Fruit fly (Drosophila melanogaster): ENCODE results near the gene CG4709.

dm6 chr2L:9989275-9989674 lies 35.1 kb downstream of the CG4709 start:
- no peak for TF ChIP-seq br (GFP tag; optimal IDR thresholded peaks at IDR 0.05)
- no peak for TF ChIP-seq CG9705 (GFP tag; optimal IDR thresholded peaks at IDR 0.05)
- TF ChIP-seq dsf (GFP tag; optimal IDR thresholded peaks at IDR 0.05; ENCODE audit: borderline replicate concordance) = no peak
- TF ChIP-seq rgr (GFP tag; optimal IDR thresholded peaks at IDR 0.05) = no peak
- no peak for TF ChIP-seq pan (optimal IDR thresholded peaks at IDR 0.05)
- TF ChIP-seq psq (GFP tag; optimal IDR thresholded peaks at IDR 0.05) = no peak
- TF ChIP-seq woc (GFP tag; optimal IDR thresholded peaks at IDR 0.05) = no peak
- TF ChIP-seq jim (GFP tag; optimal IDR thresholded peaks at IDR 0.05) = no peak
- TF ChIP-seq h (GFP tag; optimal IDR thresholded peaks at IDR 0.05) = no peak
- no peak for TF ChIP-seq Abd-B (GFP tag; optimal IDR thresholded peaks at IDR 0.05)

Data from whole organism, wandering third instar larva.